Worm (Caenorhabditis elegans): ENCODE results near the gene nit-1.

DNA sequence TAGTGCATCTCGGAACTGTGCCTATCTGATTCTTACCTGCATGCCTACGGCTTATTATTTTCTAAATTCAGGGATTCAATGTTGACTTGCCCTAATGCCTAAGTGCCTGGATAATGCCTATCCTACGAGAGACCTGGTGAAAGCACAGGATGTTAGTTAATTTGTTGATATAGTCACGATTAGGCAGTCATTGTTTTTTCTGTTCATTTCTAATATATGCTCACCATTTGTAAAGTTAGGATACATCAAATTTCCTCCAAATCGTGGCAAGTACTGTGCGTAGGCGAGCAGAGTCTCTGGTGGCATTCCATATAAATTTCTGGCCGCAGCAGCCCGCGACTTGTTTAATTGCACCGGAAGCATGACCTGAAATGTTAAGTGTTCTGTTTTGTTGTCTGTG lies 44.1 kb downstream of the nit-1 start:
- TF ChIP-seq mep-1 (tag; optimal IDR thresholded peaks at IDR 0.05), result no peak
- TF ChIP-seq unc-39 (tag; optimal IDR thresholded peaks at IDR 0.05), result no peak
- TF ChIP-seq elt-1 (tag; optimal IDR thresholded peaks at IDR 0.05; ENCODE audit: borderline replicate concordance, insufficient read depth), result no peak
- no peak for TF ChIP-seq mls-2 (tag; optimal IDR thresholded peaks at IDR 0.05)
- TF ChIP-seq bed-3 (GFP tag; optimal IDR thresholded peaks at IDR 0.05), result no peak
- TF ChIP-seq snpc-4 (tag; optimal IDR thresholded peaks at IDR 0.05), result no peak
- no peak for TF ChIP-seq pha-4 (tag; optimal IDR thresholded peaks at IDR 0.05)
- no peak for TF ChIP-seq ceh-39 (tag; optimal IDR thresholded peaks at IDR 0.05)
- TF ChIP-seq nhr-2 (tag; optimal IDR thresholded peaks at IDR 0.05), result no peak
